Worm (Caenorhabditis elegans) whole organism, L4 larva: ENCODE measurements around the gene hlh-27.
A peak's percentile ranks its signal among the peaks of the same experiment; 100 is the strongest.

Experiments used
- F49E8.2 ChIP-seq: sonication (generic microtip); optimal IDR thresholded peaks from 2 replicates; lab custom pipeline; 2016; ENCODE audit warnings: missing compliant biosample characterization, mild to moderate bottlenecking, missing genetic modification characterization, borderline replicate concordance
- T20F7.1 ChIP-seq: fragments of 200-800 bp; sonication (Bioruptor generic); optimal IDR thresholded peaks from 2 replicates; lab custom pipeline; 2018; ENCODE audit warnings: mild to moderate bottlenecking, missing genetic modification characterization, missing compliant biosample characterization
- Y105C5A.15 ChIP-seq: fragments of 200-800 bp; sonication (Bioruptor generic); IDR thresholded peaks from 2 replicates; pipeline ENCODE4 v1.3.6; 2022; ENCODE audit warnings: missing genetic modification characterization, missing compliant biosample characterization
- Y75B8A.6 ChIP-seq: fragments of 200-800 bp; sonication (Bioruptor generic); IDR thresholded peaks from 2 replicates; pipeline ENCODE4 v1.3.6; 2022; ENCODE audit warnings: missing genetic modification reagents, missing genetic modification characterization, missing compliant biosample characterization
- ZK337.2 ChIP-seq: fragments of 200-800 bp; sonication (Bioruptor generic); IDR thresholded peaks from 2 replicates; pipeline ENCODE4 v1.3.6; 2022; ENCODE audit warnings: missing genetic modification reagents, missing genetic modification characterization, missing compliant biosample characterization
- aly-2 ChIP-seq: sonication (generic microtip); optimal IDR thresholded peaks from 2 replicates; lab custom pipeline; 2018; ENCODE audit warnings: missing biosample characterization, missing genetic modification characterization
- ceh-20 ChIP-seq: fragments of 200-800 bp; sonication (Bioruptor generic); IDR thresholded peaks from 2 replicates; pipeline ENCODE4 v1.3.6; 2022; ENCODE audit warnings: missing genetic modification reagents, missing genetic modification characterization, missing compliant biosample characterization
- ceh-28 ChIP-seq: fragments of 150-350 bp; optimal IDR thresholded peaks from 2 replicates; lab custom pipeline; 2014; ENCODE audit warnings: missing biosample characterization, missing genetic modification reagents, missing genetic modification characterization
- ceh-32 ChIP-seq: sonication (generic microtip); optimal IDR thresholded peaks from 2 replicates; lab custom pipeline; 2016; ENCODE audit warnings: mild to moderate bottlenecking, missing genetic modification characterization, missing compliant biosample characterization; ENCODE audit not compliant: poor library complexity
- ceh-44 ChIP-seq: fragments of 200-800 bp; sonication (Bioruptor generic); IDR thresholded peaks from 2 replicates; pipeline ENCODE4 v1.3.6; 2022; ENCODE audit warnings: missing genetic modification reagents, missing genetic modification characterization, missing compliant biosample characterization
- daf-12 ChIP-seq: fragments of 150-350 bp; optimal IDR thresholded peaks from 2 replicates; lab custom pipeline; 2014; ENCODE audit warnings: missing biosample characterization, missing genetic modification reagents, missing genetic modification characterization
- daf-8 ChIP-seq: fragments of 200-800 bp; sonication (Bioruptor generic); IDR thresholded peaks from 2 replicates; pipeline ENCODE4 v1.3.6; 2022; ENCODE audit warnings: missing genetic modification characterization, missing compliant biosample characterization
- dmd-6 ChIP-seq: fragments of 200-800 bp; sonication (Bioruptor generic); IDR thresholded peaks from 2 replicates; pipeline ENCODE4 v1.3.6; 2022; ENCODE audit warnings: missing genetic modification reagents, missing genetic modification characterization, missing compliant biosample characterization
- dmd-8 ChIP-seq: fragments of 200-800 bp; sonication (Bioruptor generic); IDR thresholded peaks from 2 replicates; pipeline ENCODE4 v1.3.6; 2022; ENCODE audit warnings: missing genetic modification characterization, missing compliant biosample characterization
- dmd-9 ChIP-seq: fragments of 200-800 bp; sonication (Bioruptor generic); IDR thresholded peaks from 2 replicates; pipeline ENCODE4 v1.3.6; 2022; ENCODE audit warnings: missing genetic modification reagents, missing genetic modification characterization, missing compliant biosample characterization
- dpl-1 ChIP-seq: fragments of 150-350 bp; optimal IDR thresholded peaks from 2 replicates; lab custom pipeline; 2014; ENCODE audit warnings: missing biosample characterization, missing genetic modification reagents, missing genetic modification characterization
- duxl-1 ChIP-seq: sonication (generic microtip); optimal IDR thresholded peaks from 2 replicates; lab custom pipeline; 2016; ENCODE audit warnings: mild to moderate bottlenecking, missing genetic modification characterization, moderate library complexity, missing compliant biosample characterization; ENCODE audit not compliant: poor library complexity
- fkh-10 ChIP-seq: fragments of 150-350 bp; optimal IDR thresholded peaks from 2 replicates; lab custom pipeline; 2014; ENCODE audit warnings: missing biosample characterization, missing genetic modification reagents, missing genetic modification characterization
- fos-1 ChIP-seq: fragments of 150-350 bp; optimal IDR thresholded peaks from 2 replicates; lab custom pipeline; 2014; ENCODE audit warnings: missing biosample characterization, missing genetic modification characterization
- hif-1 ChIP-seq, 2 experiments: sonication (generic microtip); optimal IDR thresholded peaks; 2 replicates each; lab custom pipeline; 2016 to 2017; ENCODE audit warnings: missing compliant biosample characterization in 2 of 2, missing genetic modification characterization in 2 of 2, missing genetic modification reagents in 2 of 2, missing genotype in 2 of 2, mild to moderate bottlenecking in 1 of 2
- hmg-1.1 ChIP-seq: fragments of 200-800 bp; sonication (Bioruptor generic); IDR thresholded peaks from 2 replicates; pipeline ENCODE4 v1.3.6; 2022; ENCODE audit warnings: missing genetic modification reagents, missing genetic modification characterization, missing compliant biosample characterization
- jun-1 ChIP-seq: fragments of 150-350 bp; optimal IDR thresholded peaks from 2 replicates; lab custom pipeline; 2014; ENCODE audit warnings: missing biosample characterization, missing genetic modification reagents, missing genetic modification characterization
- lin-15B ChIP-seq: fragments of 150-350 bp; sonication (generic microtip); optimal IDR thresholded peaks from 3 replicates; lab custom pipeline; 2014; ENCODE audit warnings: missing biosample characterization, missing genetic modification characterization
- lin-29 ChIP-seq: fragments of 200-800 bp; sonication (Bioruptor generic); IDR thresholded peaks from 2 replicates; pipeline ENCODE4 v1.3.6; 2022; ENCODE audit warnings: missing genetic modification reagents, missing genetic modification characterization, missing compliant biosample characterization
- lin-39 ChIP-seq: fragments of 150-350 bp; optimal IDR thresholded peaks from 2 replicates; lab custom pipeline; 2014; ENCODE audit warnings: missing biosample characterization, missing genetic modification reagents, missing genetic modification characterization
- lsy-2 ChIP-seq, 2 experiments: fragments of 150-350 bp in 1 of 2; sonication (generic microtip) in 1 of 2; optimal IDR thresholded peaks; 2 replicates each; lab custom pipeline; 2014 to 2017; ENCODE audit warnings: missing biosample characterization in 2 of 2, missing genetic modification characterization in 2 of 2
- madf-5 ChIP-seq, 2 experiments: fragments of 200-800 bp; sonication (Bioruptor generic); IDR thresholded peaks; 2 replicates each; pipeline ENCODE4 v1.3.6; 2022; ENCODE audit warnings: missing compliant biosample characterization in 2 of 2, missing genetic modification characterization in 2 of 2
- mdt-29 ChIP-seq: fragments of 200-800 bp; sonication (Bioruptor generic); IDR thresholded peaks from 2 replicates; pipeline ENCODE4 v1.3.6; 2022; ENCODE audit warnings: missing genetic modification reagents, missing genetic modification characterization, missing compliant biosample characterization
- mep-1 ChIP-seq: fragments of 150-350 bp; sonication (generic microtip); optimal IDR thresholded peaks from 3 replicates; lab custom pipeline; 2014; ENCODE audit warnings: missing biosample characterization, missing genetic modification characterization
- mes-2 ChIP-seq: sonication (generic microtip); optimal IDR thresholded peaks from 2 replicates; lab custom pipeline; 2016; ENCODE audit warnings: missing genotype, mild to moderate bottlenecking, missing genetic modification characterization, missing compliant biosample characterization; ENCODE audit not compliant: poor library complexity, severe bottlenecking
- mxl-2 ChIP-seq: fragments of 200-800 bp; sonication (Bioruptor generic); conservative IDR thresholded peaks from 2 replicates; pipeline ENCODE4 v1.3.6; 2022; ENCODE audit warnings: missing genetic modification reagents, missing genetic modification characterization, missing compliant biosample characterization
- nhr-10 ChIP-seq: fragments of 150-350 bp; optimal IDR thresholded peaks from 2 replicates; lab custom pipeline; 2014; ENCODE audit warnings: missing biosample characterization, missing genetic modification characterization
- nhr-11 ChIP-seq: fragments of 150-350 bp; optimal IDR thresholded peaks from 2 replicates; lab custom pipeline; 2014; ENCODE audit warnings: missing biosample characterization, missing genetic modification characterization
- nhr-111 ChIP-seq: fragments of 200-800 bp; sonication (Bioruptor generic); optimal IDR thresholded peaks from 2 replicates; lab custom pipeline; 2018; ENCODE audit warnings: mild to moderate bottlenecking, missing genetic modification characterization, missing compliant biosample characterization
- nhr-25 ChIP-seq: sonication (generic microtip); optimal IDR thresholded peaks from 2 replicates; lab custom pipeline; 2017; ENCODE audit warnings: missing genetic modification characterization, mild to moderate bottlenecking, missing compliant biosample characterization, antibody characterized with exemption, moderate library complexity, borderline replicate concordance; ENCODE audit not compliant: insufficient read depth
- nhr-48 ChIP-seq: sonication (generic microtip); optimal IDR thresholded peaks from 2 replicates; lab custom pipeline; 2016; ENCODE audit warnings: mild to moderate bottlenecking, missing genetic modification characterization, missing compliant biosample characterization
- nhr-77 ChIP-seq: fragments of 150-350 bp; optimal IDR thresholded peaks from 2 replicates; lab custom pipeline; 2014; ENCODE audit warnings: missing biosample characterization, missing genetic modification characterization
- php-3 ChIP-seq: fragments of 200-800 bp; sonication (Bioruptor generic); IDR thresholded peaks from 2 replicates; pipeline ENCODE4 v1.3.6; 2022; ENCODE audit warnings: missing genetic modification reagents, missing genetic modification characterization, missing compliant biosample characterization
- pqm-1 ChIP-seq: sonication (generic microtip); optimal IDR thresholded peaks from 2 replicates; lab custom pipeline; 2017; ENCODE audit warnings: missing biosample characterization, missing genetic modification characterization
- rbr-2 ChIP-seq: sonication (generic microtip); optimal IDR thresholded peaks from 2 replicates; lab custom pipeline; 2016; ENCODE audit warnings: missing genotype, missing genetic modification characterization, missing compliant biosample characterization
- sdz-12 ChIP-seq: fragments of 200-800 bp; sonication (Bioruptor generic); optimal IDR thresholded peaks from 2 replicates; lab custom pipeline; 2018; ENCODE audit warnings: mild to moderate bottlenecking, missing genetic modification characterization, missing compliant biosample characterization
- snpc-1.2 ChIP-seq: fragments of 200-800 bp; sonication (Bioruptor generic); IDR thresholded peaks from 2 replicates; pipeline ENCODE4 v1.3.6; 2022; ENCODE audit warnings: missing genetic modification reagents, missing genetic modification characterization, missing compliant biosample characterization
- spr-3 ChIP-seq: fragments of 200-800 bp; sonication (Bioruptor generic); optimal IDR thresholded peaks from 2 replicates; lab custom pipeline; 2018; ENCODE audit warnings: mild to moderate bottlenecking, missing genetic modification characterization, missing compliant biosample characterization
- tag-97 ChIP-seq: fragments of 200-800 bp; sonication (Bioruptor generic); IDR thresholded peaks from 2 replicates; pipeline ENCODE4 v1.3.6; 2022; ENCODE audit warnings: missing genetic modification characterization, missing compliant biosample characterization
- vab-7 ChIP-seq: fragments of 200-800 bp; sonication (Bioruptor generic); IDR thresholded peaks from 2 replicates; pipeline ENCODE4 v1.3.6; 2022; ENCODE audit warnings: missing genetic modification reagents, missing genetic modification characterization, missing compliant biosample characterization
- zfp-2 ChIP-seq: sonication (generic microtip); optimal IDR thresholded peaks from 2 replicates; lab custom pipeline; 2016; ENCODE audit warnings: mild to moderate bottlenecking, missing genetic modification characterization, missing compliant biosample characterization
- zfp-3 ChIP-seq: fragments of 200-800 bp; sonication (Bioruptor generic); conservative IDR thresholded peaks from 2 replicates; pipeline ENCODE4 v1.3.6; 2022; ENCODE audit warnings: missing genetic modification reagents, missing genetic modification characterization, missing compliant biosample characterization
- zip-11 ChIP-seq: fragments of 200-800 bp; sonication (Bioruptor generic); IDR thresholded peaks from 2 replicates; pipeline ENCODE4 v1.3.6; 2022; ENCODE audit warnings: missing genetic modification characterization, missing compliant biosample characterization
- zip-2 ChIP-seq: fragments of 150-350 bp; optimal IDR thresholded peaks from 2 replicates; lab custom pipeline; 2014; ENCODE audit warnings: missing biosample characterization, missing genetic modification characterization
- ztf-11 ChIP-seq: fragments of 150-350 bp; optimal IDR thresholded peaks from 2 replicates; lab custom pipeline; 2014; ENCODE audit warnings: missing biosample characterization, missing genetic modification characterization
- ztf-7 ChIP-seq: fragments of 150-350 bp; optimal IDR thresholded peaks from 2 replicates; lab custom pipeline; 2014; ENCODE audit warnings: missing biosample characterization, missing genetic modification characterization

The hlh-27 gene

DNA sequence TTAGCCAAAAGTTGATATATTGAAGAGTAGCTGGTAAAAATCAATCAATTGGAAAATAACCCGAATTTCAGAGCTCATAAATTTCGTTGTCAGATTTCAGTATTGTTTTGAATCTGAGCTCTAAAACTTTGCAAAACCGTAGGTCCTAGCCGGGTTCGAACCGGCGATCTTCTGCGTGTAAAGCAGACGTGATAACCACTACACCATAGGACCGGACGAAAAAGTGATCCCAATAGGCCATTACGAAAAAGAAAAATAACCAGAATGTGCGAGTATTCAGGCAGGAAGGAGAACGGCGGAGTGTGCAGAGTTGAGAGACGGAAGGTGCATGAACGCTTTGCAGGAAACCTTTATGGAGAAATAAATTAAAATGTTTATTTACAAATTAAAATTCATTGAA lies 37.0 kb upstream of the hlh-27 start (continued):
- TF ChIP-seq zfp-2 (tag; lab: Kevin White, UChicago), result no peak
- TF ChIP-seq nhr-25 (tag; lab: Kevin White, UChicago), result no peak
- no peak for TF ChIP-seq zfp-3 (GFP tag; lab: Robert Waterston, UW)
- TF ChIP-seq T20F7.1 (GFP tag; lab: Kevin White, UChicago), result peak; percentile 25
- no peak for TF ChIP-seq jun-1 (tag; lab: Kevin White, UChicago)
- TF ChIP-seq dmd-9 (GFP tag; lab: Robert Waterston, UW), result peak; percentile 56
- TF ChIP-seq fkh-10 (GFP tag; lab: Kevin White, UChicago), result no peak
- no peak for TF ChIP-seq ceh-32 (tag; lab: Kevin White, UChicago)
- TF ChIP-seq vab-7 (GFP tag; lab: Robert Waterston, UW), result peak; percentile 67; the same call in 1 of the 2 replicates
- peak; percentile 41 for TF ChIP-seq duxl-1 (tag; lab: Kevin White, UChicago)
- peak; percentile 80 for TF ChIP-seq hmg-1.1 (GFP tag; lab: Robert Waterston, UW)
- TF ChIP-seq hif-1 (tag; optimal IDR thresholded peaks at IDR 0.05; lab: Kevin White, UChicago), result peak in 1 of 2 experiments; percentile 6
- TF ChIP-seq ceh-44 (GFP tag; lab: Robert Waterston, UW), result 0 out of 2 replicates have a peak, but pooled peaks have one; percentile 26
- TF ChIP-seq lin-39, result no peak
- TF ChIP-seq ceh-28 (tag; lab: Kevin White, UChicago), result no peak
- TF ChIP-seq mxl-2, result no peak
- peak; percentile 40 for TF ChIP-seq spr-3
- TF ChIP-seq nhr-48 (tag; lab: Kevin White, UChicago), result no peak
- no peak for TF ChIP-seq snpc-1.2 (GFP tag; lab: Robert Waterston, UW)
- peak; percentile 83 for TF ChIP-seq Y105C5A.15 (GFP tag; lab: Robert Waterston, UW)
- no peak for TF ChIP-seq ztf-11
- no peak for TF ChIP-seq lin-15B
- TF ChIP-seq mdt-29 (GFP tag; lab: Robert Waterston, UW), result no peak
- no peak for TF ChIP-seq fos-1 (tag; lab: Kevin White, UChicago)
- TF ChIP-seq dmd-8 (GFP tag; lab: Robert Waterston, UW), result 0 out of 2 replicates have a peak, but pooled peaks have one; percentile 71
- peak; percentile 60 for TF ChIP-seq rbr-2 (tag; lab: Kevin White, UChicago)
- no peak for TF ChIP-seq zip-11 (GFP tag; lab: Robert Waterston, UW)
- peak; percentile 57; the same call in 1 of the 2 replicates for TF ChIP-seq php-3 (GFP tag; lab: Robert Waterston, UW)
- no peak for TF ChIP-seq pqm-1
- no peak; a peak in 1 of 4 replicates for TF ChIP-seq madf-5 (GFP tag; IDR thresholded peaks at IDR 0.05; lab: Robert Waterston, UW)
- peak; percentile 46; the same call in 1 of the 2 replicates for TF ChIP-seq ceh-20
- no peak for TF ChIP-seq ZK337.2 (GFP tag; lab: Robert Waterston, UW)
- no peak for TF ChIP-seq daf-12
- TF ChIP-seq lin-29 (GFP tag; lab: Robert Waterston, UW), result no peak
- TF ChIP-seq daf-8, result no peak
- TF ChIP-seq nhr-111 (GFP tag; lab: Kevin White, UChicago), result no peak
- no peak for TF ChIP-seq sdz-12 (GFP tag; lab: Kevin White, UChicago)
- no peak for TF ChIP-seq aly-2 (tag; lab: Kevin White, UChicago)
- no peak for TF ChIP-seq tag-97 (GFP tag; lab: Robert Waterston, UW)
- TF ChIP-seq mes-2 (tag; lab: Kevin White, UChicago), result peak; percentile 71
- no peak for TF ChIP-seq Y75B8A.6
- TF ChIP-seq lsy-2 (tag; optimal IDR thresholded peaks at IDR 0.05; lab: Kevin White, UChicago), result no peak
- peak; percentile 23 for TF ChIP-seq zip-2
- no peak for TF ChIP-seq F49E8.2 (tag; lab: Kevin White, UChicago)
- TF ChIP-seq dmd-6, result peak; percentile 59
- no peak for TF ChIP-seq nhr-11 (tag; lab: Kevin White, UChicago)
- TF ChIP-seq dpl-1 (GFP tag; lab: Kevin White, UChicago), result no peak
- no peak for TF ChIP-seq nhr-10 (tag; lab: Kevin White, UChicago)
- TF ChIP-seq mep-1 (tag; lab: Kevin White, UChicago), result no peak
- TF ChIP-seq ztf-7 (tag; lab: Kevin White, UChicago), result peak; percentile 25
- peak; percentile 19 for TF ChIP-seq nhr-77 (tag; lab: Kevin White, UChicago)
